Worm (Caenorhabditis elegans): ENCODE measurements around the gene ins-1.
A peak's percentile ranks its signal among the peaks of the same experiment; 100 is the strongest.

The ins-1 gene

DNA sequence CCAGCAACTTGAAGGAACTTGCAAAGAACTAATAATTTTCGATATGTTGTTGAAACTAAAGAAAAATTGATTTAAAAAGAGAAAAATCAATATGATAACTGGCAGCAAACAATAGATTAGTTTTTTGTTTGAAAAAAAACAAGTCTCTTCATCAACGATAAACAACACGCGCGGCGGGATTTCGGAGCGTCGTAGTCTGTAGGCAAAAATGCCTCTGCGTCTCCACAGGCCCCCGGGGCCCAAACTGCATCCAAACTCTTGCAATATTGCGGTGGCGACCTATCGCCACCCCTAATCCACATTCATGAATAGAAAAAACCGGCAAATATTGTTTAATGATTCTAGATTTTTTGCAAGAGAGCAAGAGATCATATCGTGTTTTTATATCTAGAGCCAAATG is 11.4 kb upstream of the ins-1 start (continued):
- TF ChIP-seq lag-1 (GFP tag; IDR thresholded peaks at IDR 0.05) (no peak), madf-6 (GFP tag; IDR thresholded peaks at IDR 0.05) (no peak), ztf-22 (GFP tag; optimal IDR thresholded peaks at IDR 0.05) (no peak), B0261.1 (tag; optimal IDR thresholded peaks at IDR 0.05) (no peak), ceh-79 (tag; optimal IDR thresholded peaks at IDR 0.05) (no peak), attf-5 (GFP tag; optimal IDR thresholded peaks at IDR 0.05) (peak; percentile 9), chd-7 (tag; optimal IDR thresholded peaks at IDR 0.05) (no peak), nfya-1 (tag; optimal IDR thresholded peaks at IDR 0.05; ENCODE audit: borderline replicate concordance, insufficient read depth) (no peak), let-607 (tag; optimal IDR thresholded peaks at IDR 0.05) (no peak), let-526 (GFP tag; IDR thresholded peaks at IDR 0.05) (no peak), B0035.1 (tag; optimal IDR thresholded peaks at IDR 0.05) (no peak), attf-3 (GFP tag; conservative IDR thresholded peaks at IDR 0.05) (peak; percentile 98), F22D6.2 (tag; optimal IDR thresholded peaks at IDR 0.05) (no peak), ztf-18 (tag; optimal IDR thresholded peaks at IDR 0.05) (no peak), egl-18 (GFP tag; IDR thresholded peaks at IDR 0.05) (no peak), F57C9.4 (tag; optimal IDR thresholded peaks at IDR 0.05) (no peak), hlh-26 (GFP tag; conservative IDR thresholded peaks at IDR 0.05) (no peak), ekl-4 (GFP tag; IDR thresholded peaks at IDR 0.05) (no peak), zim-3 (tag; optimal IDR thresholded peaks at IDR 0.05) (no peak)

DNA sequence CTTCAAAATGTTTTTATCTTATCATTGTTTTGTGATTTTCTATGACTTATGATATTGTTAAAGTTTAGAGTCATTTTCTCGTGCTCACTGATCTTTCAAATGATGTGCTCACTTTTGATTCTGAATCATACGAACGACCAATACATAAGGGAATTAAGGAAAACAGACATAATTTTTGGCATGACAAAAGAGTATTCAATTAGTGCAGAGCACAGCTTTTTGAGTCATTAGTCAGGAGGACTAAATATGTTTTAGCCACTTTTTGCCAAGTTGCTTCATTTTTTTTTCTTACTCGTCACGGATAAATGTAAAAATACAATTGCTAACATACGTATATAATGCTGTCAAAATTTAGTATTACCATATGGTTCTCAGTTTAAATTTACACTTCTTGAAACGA is 7.4 kb upstream of the ins-1 start, which contains the start of gene F13B12.2:
TSS of gene F13B12.2 (minus strand) at position 2 of the 400 bp plus-strand sequence.
- TF ChIP-seq lin-40 (tag; optimal IDR thresholded peaks at IDR 0.05) (no peak), F49E8.2 (tag; optimal IDR thresholded peaks at IDR 0.05; ENCODE audit: insufficient read depth) (no peak), nhr-80 (tag; optimal IDR thresholded peaks at IDR 0.05) (peak; percentile 27), aptf-3 (GFP tag; IDR thresholded peaks at IDR 0.05) (no peak), F52B5.7 (tag; optimal IDR thresholded peaks at IDR 0.05) (no peak), lsy-27 (tag; optimal IDR thresholded peaks at IDR 0.05; ENCODE audit: borderline replicate concordance, insufficient read depth) (no peak)

DNA sequence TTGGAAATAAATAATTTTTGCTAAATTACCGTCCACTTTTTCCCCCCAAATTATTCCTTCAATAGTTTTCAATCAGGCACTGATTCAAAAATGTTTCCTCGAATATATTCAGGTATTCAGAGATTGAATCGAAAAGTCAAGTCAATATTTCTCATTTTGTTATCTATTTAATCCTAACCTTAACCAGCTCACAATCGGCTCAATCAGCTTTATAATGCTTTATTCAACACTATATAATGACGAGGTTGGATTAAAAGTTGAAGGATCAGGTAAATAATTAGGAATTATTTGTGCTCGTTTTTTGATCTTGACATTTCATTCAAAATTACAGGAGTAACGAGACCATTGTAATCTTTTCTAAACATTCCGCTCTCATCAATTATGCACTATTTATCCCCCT is 6.0 kb upstream of the ins-1 start:
- TF ChIP-seq F10E7.11 (tag; optimal IDR thresholded peaks at IDR 0.05) (no peak), hmg-1.2 (GFP tag; IDR thresholded peaks at IDR 0.05) (no peak), ceh-91 (GFP tag; IDR thresholded peaks at IDR 0.05) (no peak), lin-54 (GFP tag; optimal IDR thresholded peaks at IDR 0.05) (no peak), sdz-38 (tag; optimal IDR thresholded peaks at IDR 0.05) (no peak), athp-1 (tag; optimal IDR thresholded peaks at IDR 0.05) (no peak), ccch-3 (GFP tag; optimal IDR thresholded peaks at IDR 0.05) (no peak), F23B12.7 (tag; optimal IDR thresholded peaks at IDR 0.05; ENCODE audit: insufficient read depth) (no peak), hrde-1 (tag; optimal IDR thresholded peaks at IDR 0.05; ENCODE audit: borderline replicate concordance) (no peak), T26A5.8 (tag; optimal IDR thresholded peaks at IDR 0.05) (no peak), B0336.3 (GFP tag; IDR thresholded peaks at IDR 0.05) (no peak), snpc-4 (GFP tag; optimal IDR thresholded peaks at IDR 0.05) (no peak), snpc-4 (tag; optimal IDR thresholded peaks at IDR 0.05) (no peak), bed-2 (GFP tag; IDR thresholded peaks at IDR 0.05) (no peak)
